Fruit fly (Drosophila melanogaster) Kc167 (cell line): ENCODE results near the gene CG32298.

Experiments
- Myc ChIP-seq: fragments of >200 bp; optimal IDR thresholded peaks from 2 replicates; lab custom pipeline; 2017; ENCODE audit warnings: missing external identifiers
- Sin3A ChIP-seq: fragments of >200 bp; optimal IDR thresholded peaks from 2 replicates; lab custom pipeline; 2018; ENCODE audit warnings: missing external identifiers
- h ChIP-seq: fragments of >200 bp; optimal IDR thresholded peaks from 3 replicates; lab custom pipeline; 2018; ENCODE audit warnings: missing external identifiers
- insv ChIP-seq: fragments of >200 bp; optimal IDR thresholded peaks from 3 replicates; lab custom pipeline; 2018; ENCODE audit warnings: missing external identifiers
- psq ChIP-seq: fragments of >200 bp; optimal IDR thresholded peaks from 2 replicates; lab custom pipeline; 2017; ENCODE audit warnings: missing external identifiers
- ttk ChIP-seq: sonication (Bioruptor generic); optimal IDR thresholded peaks from 2 replicates; lab custom pipeline; 2017; ENCODE audit warnings: missing external identifiers

CG32298 gene

DNA sequence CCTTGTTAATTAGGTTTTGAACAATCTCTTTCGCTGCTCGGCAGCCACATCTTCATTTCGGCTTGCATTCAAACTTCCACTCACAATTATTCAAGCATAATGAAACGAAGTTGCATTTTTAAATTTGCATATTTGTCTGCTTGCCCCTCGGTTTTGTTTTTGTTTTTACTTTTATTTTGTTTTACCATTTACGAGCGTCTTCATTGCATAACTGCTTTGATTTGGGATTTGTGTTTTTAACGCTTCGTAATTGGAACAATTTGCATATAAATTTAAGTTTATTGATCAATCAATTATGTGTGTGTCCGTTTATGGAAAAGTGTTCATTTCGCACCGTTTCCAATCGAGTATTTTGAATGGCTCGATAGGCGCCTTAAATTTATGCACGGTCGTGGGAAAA is 32.0 kb upstream of the CG32298 start:
- TF ChIP-seq Sin3A (lab: Kevin White, UChicago) (no peak), h (lab: Kevin White, UChicago) (no peak), psq (lab: Kevin White, UChicago) (no peak), Myc (lab: Kevin White, UChicago) (no peak), ttk (lab: Kevin White, UChicago) (no peak), insv (no peak)

DNA sequence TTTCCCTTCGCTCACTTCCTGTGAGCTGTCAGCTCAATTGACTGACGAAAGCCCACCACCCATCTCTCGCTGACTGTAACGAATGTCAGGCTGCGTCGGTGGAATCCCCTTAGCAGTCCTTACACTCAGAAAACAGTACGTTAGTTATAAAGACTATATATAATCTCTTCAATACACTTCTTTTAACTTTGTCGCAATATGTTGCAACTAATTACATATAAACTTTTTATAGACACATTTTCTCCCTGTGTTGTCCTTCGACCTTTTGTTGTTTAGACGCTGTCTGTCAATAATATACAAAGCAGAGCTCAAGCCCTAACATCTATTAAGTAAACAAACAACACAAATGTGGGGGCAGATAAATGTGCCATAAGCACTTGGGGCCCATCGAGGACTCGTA is 30.3 kb upstream of the CG32298 start:
- no peak for TF ChIP-seq ttk (lab: Kevin White, UChicago)
- TF ChIP-seq h (lab: Kevin White, UChicago) = no peak
- no peak for TF ChIP-seq Sin3A (lab: Kevin White, UChicago)
- no peak for TF ChIP-seq psq (lab: Kevin White, UChicago)
- TF ChIP-seq insv = no peak

DNA sequence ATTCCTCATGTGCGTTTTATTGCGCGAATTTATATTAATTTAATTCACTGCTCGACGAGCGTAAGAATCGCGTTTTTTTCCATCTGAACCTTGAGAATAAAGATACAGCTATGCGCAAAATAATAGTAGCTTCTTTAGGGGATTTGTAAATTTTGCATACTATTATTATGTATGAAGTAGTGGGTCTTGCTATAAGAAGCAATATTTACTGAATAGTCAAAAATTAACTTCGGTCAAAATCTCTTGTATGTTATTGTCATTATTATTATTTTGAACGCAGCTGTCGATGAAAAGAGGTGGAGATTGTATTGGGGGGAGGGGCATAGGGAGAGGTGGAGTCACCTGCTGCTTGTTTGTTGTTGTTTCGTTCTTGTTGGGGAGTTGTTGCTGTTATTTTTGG is 28.0 kb upstream of the CG32298 start:
- no peak for TF ChIP-seq ttk (lab: Kevin White, UChicago)
- TF ChIP-seq psq (lab: Kevin White, UChicago) = no peak
- no peak for TF ChIP-seq insv

DNA sequence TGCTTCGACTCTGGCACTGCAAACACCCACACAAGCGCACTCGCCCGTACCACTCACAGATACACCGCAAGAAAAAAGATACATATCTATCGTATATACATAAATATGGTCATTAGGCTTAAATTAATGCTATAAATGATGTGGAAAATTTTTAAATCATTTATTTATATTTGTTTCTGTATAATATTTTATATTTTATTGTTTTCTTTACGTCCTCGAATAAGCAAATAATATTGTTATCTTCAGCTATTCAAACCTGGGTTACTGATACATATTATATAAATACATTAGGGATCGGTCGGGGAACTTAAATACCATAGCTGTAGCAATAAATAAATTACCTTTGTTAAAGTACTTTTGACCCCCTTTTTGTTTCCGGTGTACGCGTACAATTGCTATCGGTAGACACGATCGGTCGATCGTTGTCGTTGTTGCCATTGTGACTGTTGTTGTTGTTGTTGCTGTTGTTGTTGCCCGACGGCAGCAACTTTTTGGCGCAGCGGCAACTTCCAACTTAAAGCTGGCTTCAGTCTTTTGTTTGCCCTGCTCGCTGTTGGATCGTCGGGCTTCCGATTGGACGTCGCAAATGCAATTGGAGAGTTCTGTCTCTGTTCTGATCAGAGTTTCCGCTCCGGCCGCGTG is 26.7 kb upstream of the CG32298 start:
- TF ChIP-seq h (lab: Kevin White, UChicago) (no peak), Myc (lab: Kevin White, UChicago) (no peak), psq (lab: Kevin White, UChicago) (no peak), insv (no peak), ttk (lab: Kevin White, UChicago) (no peak), Sin3A (lab: Kevin White, UChicago) (no peak)

DNA sequence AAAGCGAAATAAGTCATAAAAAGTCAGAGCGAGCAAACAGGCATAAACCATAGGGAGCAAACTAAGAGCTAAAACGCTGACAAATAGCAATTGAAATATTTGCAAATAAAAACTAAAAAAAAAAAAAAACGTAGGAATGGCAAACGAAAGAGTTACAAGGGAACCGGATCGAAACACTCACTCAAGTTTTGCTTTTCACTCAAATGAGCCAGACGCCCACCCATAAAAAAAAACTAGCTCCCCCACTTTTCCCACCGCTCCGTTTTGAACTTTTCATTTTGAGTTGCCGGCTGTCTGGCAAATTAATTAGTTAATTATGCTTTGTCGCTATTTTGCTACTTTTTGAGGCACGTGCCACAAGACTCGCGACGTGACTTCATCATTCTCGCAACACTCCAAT is 24.1 kb upstream of the CG32298 start:
- TF ChIP-seq Myc (lab: Kevin White, UChicago) (no peak), Sin3A (lab: Kevin White, UChicago) (no peak), h (lab: Kevin White, UChicago) (no peak), psq (lab: Kevin White, UChicago) (no peak), insv (no peak), ttk (lab: Kevin White, UChicago) (no peak)

DNA sequence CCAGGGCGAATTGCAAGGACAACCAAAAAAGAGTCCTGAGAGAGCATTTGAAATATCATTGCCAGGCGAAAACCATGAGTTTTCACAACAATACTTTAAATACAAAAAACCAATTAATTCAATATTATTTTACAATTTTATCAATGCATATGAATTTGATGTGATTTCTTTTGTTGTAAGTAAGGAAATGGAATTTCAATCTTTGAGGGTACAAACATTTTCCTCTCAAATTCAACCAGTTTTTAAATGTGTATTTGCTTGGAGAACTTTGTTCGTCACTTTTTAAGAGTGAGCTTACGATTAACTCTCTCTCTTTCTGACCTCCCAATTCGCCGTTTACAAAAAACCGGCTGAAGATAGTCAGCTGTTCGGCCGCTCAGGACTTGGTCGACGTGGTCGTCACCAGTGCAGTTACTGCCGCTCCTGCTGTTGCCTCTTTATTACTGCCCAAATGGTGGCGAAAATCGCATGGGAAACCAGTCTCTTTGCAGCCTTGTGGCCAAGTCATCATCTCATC is 20.8 kb upstream of the CG32298 start:
- TF ChIP-seq ttk (lab: Kevin White, UChicago) (no peak), h (lab: Kevin White, UChicago) (no peak), insv (no peak), Sin3A (lab: Kevin White, UChicago) (no peak), psq (lab: Kevin White, UChicago) (no peak), Myc (lab: Kevin White, UChicago) (no peak)

DNA sequence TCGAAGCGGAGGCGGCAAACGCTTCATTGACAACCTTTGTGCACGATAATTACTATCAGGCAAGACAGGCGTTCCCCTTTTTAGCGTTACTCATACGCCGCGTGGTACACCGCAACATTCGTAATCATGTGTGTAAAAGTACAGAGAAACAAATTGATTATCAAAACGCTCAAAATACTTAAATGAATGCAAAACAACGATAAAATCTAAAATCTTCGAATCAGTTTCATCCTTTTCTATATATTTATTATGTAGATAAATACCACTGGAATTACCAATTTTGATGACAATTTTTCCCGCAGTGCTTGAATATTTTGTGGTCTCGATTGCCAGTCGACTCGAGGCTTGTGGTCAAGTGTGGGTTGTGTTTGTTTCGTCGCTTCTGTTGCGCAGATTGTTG is 20.1 kb upstream of the CG32298 start:
- no peak for TF ChIP-seq psq (lab: Kevin White, UChicago)

DNA sequence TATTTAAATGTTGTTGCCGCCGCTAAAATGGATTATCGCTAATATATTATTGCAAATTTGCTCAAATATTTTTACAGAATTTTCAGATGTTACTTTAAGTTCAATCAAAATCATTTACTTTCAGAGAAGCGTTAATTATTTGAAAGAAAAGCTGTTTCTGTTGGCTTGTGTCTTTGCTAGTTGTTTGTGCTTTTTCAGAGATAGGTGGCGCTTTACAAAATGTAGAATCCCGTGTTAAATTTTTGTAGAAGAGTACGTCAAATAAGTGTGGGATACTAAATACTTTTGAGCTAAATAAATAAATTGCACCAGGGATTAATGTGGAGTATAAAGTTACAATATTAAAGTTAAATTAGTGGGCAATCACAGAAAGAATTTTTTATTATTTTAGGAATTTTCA is 18.5 kb upstream of the CG32298 start:
- no peak for TF ChIP-seq Sin3A (lab: Kevin White, UChicago)
- no peak for TF ChIP-seq psq (lab: Kevin White, UChicago)
- no peak for TF ChIP-seq insv
- TF ChIP-seq ttk (lab: Kevin White, UChicago) = no peak
- no peak for TF ChIP-seq Myc (lab: Kevin White, UChicago)
- TF ChIP-seq h (lab: Kevin White, UChicago) = no peak

DNA sequence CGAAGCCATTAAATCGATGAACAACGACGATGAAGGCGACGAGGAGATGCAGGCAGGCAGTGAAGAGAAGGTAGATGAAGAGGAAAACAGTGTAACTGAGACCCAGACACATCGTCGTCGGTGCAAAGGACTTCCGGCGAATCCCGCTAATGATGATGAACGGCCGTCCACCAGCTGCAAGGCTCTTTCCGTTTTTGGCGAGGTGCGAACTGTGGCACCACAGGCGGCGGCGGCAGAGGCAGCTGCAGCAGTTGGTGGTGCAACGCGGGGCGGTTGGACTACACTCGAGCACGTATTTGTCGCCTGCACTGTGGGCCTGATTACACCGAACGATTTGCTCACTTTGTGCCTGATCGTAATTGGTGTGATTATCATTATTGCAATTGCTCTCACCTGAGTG is 17.2 kb upstream of the CG32298 start:
- TF ChIP-seq insv (no peak), ttk (lab: Kevin White, UChicago) (no peak), psq (lab: Kevin White, UChicago) (no peak), Myc (lab: Kevin White, UChicago) (no peak), h (lab: Kevin White, UChicago) (no peak), Sin3A (lab: Kevin White, UChicago) (no peak)

DNA sequence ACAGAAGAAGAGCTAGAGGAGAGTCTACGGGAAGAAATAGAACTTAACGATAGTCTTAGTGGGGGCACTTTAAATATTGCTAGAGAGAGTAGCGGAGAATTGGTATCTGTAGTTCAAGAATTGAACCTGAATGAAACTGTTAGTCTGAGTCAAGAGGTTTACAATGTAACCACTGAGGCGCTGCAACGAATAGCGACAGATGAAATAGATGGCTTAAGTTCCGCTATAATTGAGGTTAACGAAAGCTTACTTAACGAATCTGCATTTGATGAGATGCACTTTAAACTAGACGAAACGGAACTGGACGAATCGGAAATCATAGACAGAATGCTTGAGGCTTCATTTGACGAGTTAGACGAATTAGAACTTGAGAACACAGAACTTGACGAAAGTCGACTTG is 16.5 kb upstream of the CG32298 start:
- TF ChIP-seq Myc (lab: Kevin White, UChicago) (no peak), ttk (lab: Kevin White, UChicago) (no peak), psq (lab: Kevin White, UChicago) (no peak), insv (no peak), h (lab: Kevin White, UChicago) (no peak)

DNA sequence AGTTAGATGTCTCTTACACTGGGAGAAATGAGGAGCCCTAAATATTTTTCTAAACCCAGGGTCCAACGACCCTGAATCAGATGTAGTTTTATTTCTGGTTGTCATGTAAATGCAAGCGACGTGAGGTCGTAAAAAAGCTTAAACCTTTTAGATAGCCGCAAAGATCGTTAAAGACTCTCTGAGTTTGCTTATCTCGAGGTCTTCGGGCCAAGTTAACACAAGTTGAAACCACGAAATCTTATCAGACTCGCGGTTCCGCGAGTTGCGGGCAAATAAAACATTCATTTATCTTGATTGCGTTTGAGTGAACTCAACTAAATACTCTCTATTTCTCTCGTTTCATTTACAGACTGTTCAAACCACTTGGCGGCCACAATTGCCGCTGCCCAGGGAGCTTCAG is 11.4 kb upstream of the CG32298 start:
- TF ChIP-seq psq (lab: Kevin White, UChicago) = no peak

DNA sequence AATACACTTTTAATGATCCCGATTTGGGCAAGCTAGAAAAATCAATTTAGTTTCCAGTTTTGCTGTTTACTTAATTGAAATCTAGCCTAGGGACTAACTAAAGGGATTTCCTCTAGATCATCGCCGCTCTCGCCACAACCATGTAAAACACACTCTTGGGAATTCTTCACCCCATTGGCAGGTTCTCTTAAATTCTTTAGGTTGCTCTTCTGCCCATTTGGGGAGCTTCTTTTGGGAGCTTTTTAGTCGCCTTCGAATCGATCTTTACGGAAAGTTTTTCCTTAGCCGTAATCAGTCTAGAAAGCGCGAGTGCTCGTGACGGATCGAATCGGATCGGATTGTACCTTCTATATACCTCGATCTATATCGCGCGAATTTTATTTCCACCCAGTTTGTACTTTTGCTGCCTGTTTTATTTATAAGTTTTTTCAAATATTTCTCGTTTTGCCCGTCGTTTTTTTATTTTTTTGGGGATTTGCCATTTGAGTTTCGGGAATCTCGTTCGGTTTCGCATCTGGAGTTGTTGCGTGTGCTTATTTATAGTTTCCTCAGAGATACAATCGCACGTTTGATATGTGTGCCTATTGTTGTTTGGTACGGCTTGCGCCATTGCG is 9.5 kb upstream of the CG32298 start:
- no peak for TF ChIP-seq psq (lab: Kevin White, UChicago)
- TF ChIP-seq Sin3A (lab: Kevin White, UChicago) = no peak
- no peak for TF ChIP-seq Myc (lab: Kevin White, UChicago)
- TF ChIP-seq ttk (lab: Kevin White, UChicago) = no peak
- no peak for TF ChIP-seq h (lab: Kevin White, UChicago)
- no peak for TF ChIP-seq insv

DNA sequence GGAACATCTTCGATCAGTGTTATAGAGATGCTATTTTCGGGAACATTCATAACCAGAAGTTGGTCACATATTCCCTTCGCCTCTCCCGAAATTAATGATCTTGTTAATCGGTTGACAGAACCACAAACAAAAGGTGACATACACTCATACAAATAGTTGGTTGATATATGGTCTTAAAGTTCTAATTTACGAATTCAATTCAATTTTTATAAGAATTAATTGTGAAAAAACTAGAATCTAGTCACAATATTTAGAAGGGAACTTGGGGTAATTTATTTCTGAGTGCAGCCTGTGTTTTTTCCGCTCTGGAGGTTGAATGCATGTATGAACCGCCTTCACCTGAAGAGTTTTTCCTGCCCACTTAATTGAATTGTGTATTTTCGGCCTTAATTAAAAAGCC is 9.0 kb upstream of the CG32298 start:
- TF ChIP-seq h (lab: Kevin White, UChicago) = no peak
- no peak for TF ChIP-seq insv
- TF ChIP-seq psq (lab: Kevin White, UChicago) = no peak
- no peak for TF ChIP-seq Sin3A (lab: Kevin White, UChicago)
- TF ChIP-seq Myc (lab: Kevin White, UChicago) = no peak
- TF ChIP-seq ttk (lab: Kevin White, UChicago) = no peak
